Fruit fly (Drosophila melanogaster): ENCODE measurements around the gene Neu2.

Gene Neu2

DNA sequence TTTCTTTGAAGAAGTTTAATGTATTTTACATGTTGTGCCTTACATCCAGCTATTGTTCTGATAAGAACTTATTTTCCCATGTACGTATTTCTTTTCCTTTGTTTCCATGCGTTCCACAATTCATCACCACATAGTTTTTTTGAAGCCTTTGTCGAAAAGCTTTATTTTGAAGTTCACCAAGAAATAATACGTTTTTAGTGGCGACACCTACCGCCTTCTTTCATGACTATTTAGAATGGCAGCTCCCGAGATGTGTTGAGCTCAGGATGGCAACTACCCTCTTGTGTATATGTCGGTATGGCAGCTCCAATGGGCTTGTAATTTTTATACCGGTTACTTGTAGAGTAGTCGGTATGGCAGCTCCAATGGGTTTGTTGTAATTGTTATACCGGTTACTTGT, 6.5 kb downstream of the Neu2 start:
- TF ChIP-seq Dll (optimal IDR thresholded peaks at IDR 0.05) (no peak), CG8478 (optimal IDR thresholded peaks at IDR 0.05) (no peak), psq (optimal IDR thresholded peaks at IDR 0.05) (no peak), usp (GFP tag; optimal IDR thresholded peaks at IDR 0.05) (no peak), EcR (GFP tag; optimal IDR thresholded peaks at IDR 0.05) (no peak), pan (optimal IDR thresholded peaks at IDR 0.05) (no peak)

- TF ChIP-seq Dll (optimal IDR thresholded peaks at IDR 0.05) (no peak), usp (GFP tag; optimal IDR thresholded peaks at IDR 0.05) (no peak), CG8478 (optimal IDR thresholded peaks at IDR 0.05) (no peak), pan (optimal IDR thresholded peaks at IDR 0.05) (no peak), psq (optimal IDR thresholded peaks at IDR 0.05) (no peak), EcR (GFP tag; optimal IDR thresholded peaks at IDR 0.05) (no peak)
These were observed 8.3 kb downstream of the Neu2 start for dm6 chr3L:21482100-21482499.

DNA sequence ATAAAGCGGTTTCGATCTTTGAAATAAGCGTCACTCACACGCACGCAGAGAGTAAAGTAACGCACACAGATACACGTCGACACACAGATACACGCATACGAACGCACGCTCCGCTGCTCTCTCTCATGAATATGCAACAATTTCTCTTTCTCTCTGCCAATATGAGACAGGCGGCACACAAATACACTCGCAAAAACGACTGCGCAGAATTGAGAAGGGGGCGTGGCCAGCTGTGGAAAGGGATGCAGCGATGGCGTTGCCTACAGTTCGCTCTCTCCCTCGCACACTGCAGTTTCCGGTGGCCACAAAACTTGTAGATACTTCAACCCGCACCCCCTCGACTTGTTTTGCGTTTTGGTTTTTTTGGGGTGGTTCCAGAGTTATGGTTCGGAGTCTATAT, 10.8 kb downstream of the Neu2 start:
- no peak for TF ChIP-seq EcR (GFP tag; optimal IDR thresholded peaks at IDR 0.05)
- TF ChIP-seq usp (GFP tag; optimal IDR thresholded peaks at IDR 0.05): no peak
- TF ChIP-seq psq (optimal IDR thresholded peaks at IDR 0.05): no peak
- no peak for TF ChIP-seq pan (optimal IDR thresholded peaks at IDR 0.05)
- peak; percentile 67 for TF ChIP-seq CG8478 (optimal IDR thresholded peaks at IDR 0.05)
- peak; percentile 8 for TF ChIP-seq Dll (optimal IDR thresholded peaks at IDR 0.05)

- TF ChIP-seq CG8478 (optimal IDR thresholded peaks at IDR 0.05): no peak
- no peak for TF ChIP-seq Dll (optimal IDR thresholded peaks at IDR 0.05)
- no peak for TF ChIP-seq usp (GFP tag; optimal IDR thresholded peaks at IDR 0.05)
- no peak for TF ChIP-seq psq (optimal IDR thresholded peaks at IDR 0.05)
- no peak for TF ChIP-seq EcR (GFP tag; optimal IDR thresholded peaks at IDR 0.05)
- TF ChIP-seq pan (optimal IDR thresholded peaks at IDR 0.05): no peak
These were observed 12.5 kb downstream of the Neu2 start for dm6 chr3L:21477866-21478265.

dm6 chr3L:21476429-21477006, 13.9 kb downstream of the Neu2 start, which contains the start of gene croc:
croc (minus strand) TSS chr3L:21476479.
- peak; percentile 88 for TF ChIP-seq CG8478 (optimal IDR thresholded peaks at IDR 0.05)
- TF ChIP-seq Dll (optimal IDR thresholded peaks at IDR 0.05): no peak

- TF ChIP-seq pan (optimal IDR thresholded peaks at IDR 0.05) (no peak), psq (optimal IDR thresholded peaks at IDR 0.05) (no peak), EcR (GFP tag; optimal IDR thresholded peaks at IDR 0.05) (no peak), CG8478 (optimal IDR thresholded peaks at IDR 0.05) (no peak), Dll (optimal IDR thresholded peaks at IDR 0.05) (no peak), usp (GFP tag; optimal IDR thresholded peaks at IDR 0.05) (no peak)
These were observed 18.5 kb downstream of the Neu2 start for dm6 chr3L:21471895-21472294.

- TF ChIP-seq usp (GFP tag; optimal IDR thresholded peaks at IDR 0.05) (no peak), pan (optimal IDR thresholded peaks at IDR 0.05) (no peak), Dll (optimal IDR thresholded peaks at IDR 0.05) (no peak), CG8478 (optimal IDR thresholded peaks at IDR 0.05) (no peak), EcR (GFP tag; optimal IDR thresholded peaks at IDR 0.05) (no peak), psq (optimal IDR thresholded peaks at IDR 0.05) (no peak)
These were observed 24.9 kb downstream of the Neu2 start for dm6 chr3L:21465261-21466112.

DNA sequence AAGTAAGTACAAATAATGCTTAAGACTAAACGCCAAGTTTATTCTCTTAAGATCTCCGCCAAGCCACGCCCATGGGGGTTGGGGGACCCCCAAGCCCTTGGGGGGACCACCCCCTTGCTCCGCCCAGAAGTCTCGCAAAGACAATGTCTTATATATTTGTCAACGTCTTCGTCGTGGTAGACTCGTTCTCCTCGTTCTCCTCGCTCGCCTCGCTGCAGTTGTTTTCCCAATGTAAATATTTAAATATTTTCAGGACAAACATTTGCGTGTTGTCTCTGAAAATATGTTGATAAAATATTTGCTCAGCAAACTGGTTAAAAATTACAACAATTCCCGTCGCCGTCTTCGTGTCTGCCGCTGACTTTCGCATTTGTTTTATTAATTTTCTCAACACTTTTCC, 26.1 kb downstream of the Neu2 start:
- no peak for TF ChIP-seq pan (optimal IDR thresholded peaks at IDR 0.05)
- TF ChIP-seq EcR (GFP tag; optimal IDR thresholded peaks at IDR 0.05): no peak
- no peak for TF ChIP-seq CG8478 (optimal IDR thresholded peaks at IDR 0.05)
- no peak for TF ChIP-seq psq (optimal IDR thresholded peaks at IDR 0.05)
- TF ChIP-seq Dll (optimal IDR thresholded peaks at IDR 0.05): no peak
- no peak for TF ChIP-seq usp (GFP tag; optimal IDR thresholded peaks at IDR 0.05)

dm6 chr3L:21462860-21463259, 27.5 kb downstream of the Neu2 start:
- TF ChIP-seq pan (optimal IDR thresholded peaks at IDR 0.05) (no peak), EcR (GFP tag; optimal IDR thresholded peaks at IDR 0.05) (no peak), usp (GFP tag; optimal IDR thresholded peaks at IDR 0.05) (no peak)

DNA sequence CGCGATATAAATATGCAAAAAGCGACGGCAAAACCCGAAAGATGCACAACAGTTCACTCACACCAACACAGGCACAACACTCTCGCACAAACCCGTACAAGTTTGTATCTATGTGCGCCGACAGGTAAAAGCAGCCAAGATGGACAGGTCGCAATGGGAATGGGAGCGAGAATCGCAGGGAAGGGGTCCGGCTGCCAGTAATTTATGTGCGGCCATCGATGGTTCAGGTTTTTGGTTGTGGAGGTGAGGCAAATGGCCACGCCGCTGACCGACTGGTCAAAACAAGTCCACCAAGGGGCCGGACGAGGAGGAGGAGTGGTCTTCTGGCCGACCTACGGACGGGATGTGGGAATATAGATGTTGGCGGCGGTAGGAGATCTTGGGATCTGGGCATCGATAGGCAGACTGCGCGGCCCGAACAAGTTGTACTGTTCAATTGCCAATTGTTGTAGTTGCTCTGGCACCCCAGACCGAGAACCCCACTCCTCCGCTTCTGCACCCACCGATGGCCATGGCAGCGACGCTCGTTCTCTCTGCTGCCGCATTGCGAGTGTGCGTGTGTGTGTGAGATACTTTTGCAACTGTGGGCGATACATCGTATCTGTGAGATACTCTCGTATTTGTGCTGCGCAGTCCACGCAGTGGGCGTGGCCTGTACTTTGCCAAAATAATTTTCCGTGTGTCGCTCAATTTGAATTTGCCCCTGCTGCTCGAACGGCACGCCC, 30.1 kb downstream of the Neu2 start:
- TF ChIP-seq usp (GFP tag; optimal IDR thresholded peaks at IDR 0.05): no peak
- TF ChIP-seq Dll (optimal IDR thresholded peaks at IDR 0.05): peak; percentile 34

dm6 chr3L:21458736-21459135, 31.6 kb downstream of the Neu2 start:
- TF ChIP-seq usp (GFP tag; optimal IDR thresholded peaks at IDR 0.05) (no peak), CG8478 (optimal IDR thresholded peaks at IDR 0.05) (no peak), EcR (GFP tag; optimal IDR thresholded peaks at IDR 0.05) (no peak)

DNA sequence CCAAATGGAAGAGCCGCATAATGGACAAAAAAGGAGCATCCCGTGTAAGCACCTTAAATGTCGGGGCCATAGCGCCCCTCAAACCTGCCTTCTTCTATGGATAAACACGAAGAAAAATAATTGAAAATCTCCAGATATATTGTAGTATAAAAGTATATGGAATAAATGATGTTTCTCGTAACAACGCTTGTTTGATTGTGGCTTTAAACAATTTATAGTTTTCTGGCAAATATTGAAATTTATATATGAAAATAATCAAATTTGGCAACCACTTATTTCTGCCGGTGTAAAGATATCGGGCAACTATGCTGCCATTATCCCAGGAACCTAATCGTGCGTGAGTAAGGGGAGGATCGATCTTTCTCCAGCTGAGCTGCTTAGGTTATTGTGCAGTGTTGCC, 35.2 kb downstream of the Neu2 start:
- TF ChIP-seq pan (optimal IDR thresholded peaks at IDR 0.05) (no peak), EcR (GFP tag; optimal IDR thresholded peaks at IDR 0.05) (no peak), CG8478 (optimal IDR thresholded peaks at IDR 0.05) (no peak), psq (optimal IDR thresholded peaks at IDR 0.05) (no peak), Dll (optimal IDR thresholded peaks at IDR 0.05) (no peak), usp (GFP tag; optimal IDR thresholded peaks at IDR 0.05) (no peak)
